Worm (Caenorhabditis elegans): Measurements from ENCODE around the gene cest-24.

- no peak for TF ChIP-seq pha-4 (tag; optimal IDR thresholded peaks at IDR 0.05)
- no peak for TF ChIP-seq nfya-1 (tag; optimal IDR thresholded peaks at IDR 0.05)
Measured at ce11 chrV:6280067-6280466, 36.7 kb upstream of the cest-24 start.
